Fruit fly (Drosophila melanogaster) whole organism, pupa: ENCODE results near the gene CG31343.
"Not testable (repeated sequence)": the region's sequence is repeated elsewhere in the genome, so short reads cannot be mapped to it uniquely, and the experiment has no call there.

Source experiments
- CG10348 ChIP-seq: fragments of 200-800 bp; sonication (Bioruptor generic); IDR thresholded peaks from 2 replicates; pipeline ENCODE4 v1.3.6; 2022; ENCODE audit warnings: missing biosample characterization, missing genetic modification characterization
- CG12605 ChIP-seq: fragments of 200-800 bp; sonication (Bioruptor generic); IDR thresholded peaks from 2 replicates; pipeline ENCODE4 v1.3.6; 2022; ENCODE audit warnings: missing biosample characterization, missing genetic modification characterization
- CG13204 ChIP-seq: fragments of 200-800 bp; sonication (Bioruptor generic); optimal IDR thresholded peaks from 2 replicates; lab custom pipeline; 2018; ENCODE audit warnings: missing biosample characterization, mild to moderate bottlenecking, missing genetic modification characterization, moderate library complexity
- CG14655 ChIP-seq: fragments of 200-800 bp; sonication (Bioruptor generic); optimal IDR thresholded peaks from 3 replicates; lab custom pipeline; 2017; ENCODE audit warnings: mild to moderate bottlenecking, missing biosample characterization, missing genetic modification reagents, missing genetic modification characterization
- CG15710 ChIP-seq: fragments of 200-800 bp; sonication (Bioruptor generic); optimal IDR thresholded peaks from 2 replicates; lab custom pipeline; 2018; ENCODE audit warnings: missing biosample characterization, mild to moderate bottlenecking, missing genetic modification characterization, moderate library complexity
- CG17806 ChIP-seq: fragments of 200-800 bp; sonication (Bioruptor generic); optimal IDR thresholded peaks from 2 replicates; lab custom pipeline; 2018; ENCODE audit warnings: missing biosample characterization, mild to moderate bottlenecking, missing genetic modification characterization, moderate library complexity
- CG32121 ChIP-seq: fragments of 200-800 bp; sonication (Bioruptor generic); IDR thresholded peaks from 2 replicates; pipeline ENCODE4 v1.3.6; 2022; ENCODE audit warnings: missing biosample characterization, missing genetic modification characterization
- CG34367 ChIP-seq: fragments of 200-800 bp; sonication (Bioruptor generic); optimal IDR thresholded peaks from 2 replicates; lab custom pipeline; 2018; ENCODE audit warnings: missing biosample characterization, mild to moderate bottlenecking, missing genetic modification characterization
- CG4496 ChIP-seq: fragments of 200-800 bp; sonication (Bioruptor generic); IDR thresholded peaks from 3 replicates; pipeline ENCODE4 v1.3.6; 2022; ENCODE audit warnings: missing biosample characterization, missing genetic modification characterization
- CG8159 ChIP-seq: fragments of 200-800 bp; sonication (Bioruptor generic); optimal IDR thresholded peaks from 3 replicates; lab custom pipeline; 2018; ENCODE audit warnings: missing biosample characterization, mild to moderate bottlenecking, missing genetic modification characterization, moderate library complexity
- CG8301 ChIP-seq: fragments of 200-800 bp; sonication (Bioruptor generic); optimal IDR thresholded peaks from 2 replicates; lab custom pipeline; 2018; ENCODE audit warnings: missing biosample characterization, mild to moderate bottlenecking, missing genetic modification characterization
- CG9948 ChIP-seq: fragments of 200-800 bp; sonication (Bioruptor generic); optimal IDR thresholded peaks from 2 replicates; lab custom pipeline; 2018; ENCODE audit warnings: missing biosample characterization, mild to moderate bottlenecking, missing genetic modification characterization, moderate library complexity
- D1 ChIP-seq: fragments of 200-800 bp; sonication (Bioruptor generic); optimal IDR thresholded peaks from 2 replicates; lab custom pipeline; 2018; ENCODE audit warnings: missing biosample characterization, mild to moderate bottlenecking, missing genetic modification characterization, moderate library complexity
- EcR ChIP-seq: fragments of 200-800 bp; sonication (Bioruptor generic); optimal IDR thresholded peaks from 3 replicates; lab custom pipeline; 2019; ENCODE audit warnings: missing biosample characterization, missing genetic modification characterization, mild to moderate bottlenecking, moderate library complexity, missing genetic modification reagents
- Ets98B ChIP-seq: fragments of 200-800 bp; sonication (Bioruptor generic); IDR thresholded peaks from 2 replicates; pipeline ENCODE4 v1.3.6; 2022; ENCODE audit warnings: missing biosample characterization, missing genetic modification characterization
- Pif1A ChIP-seq: fragments of 200-800 bp; sonication (Bioruptor generic); optimal IDR thresholded peaks from 3 replicates; lab custom pipeline; 2016; ENCODE audit warnings: missing biosample characterization, missing genetic modification characterization
- Pif1B ChIP-seq: fragments of 200-800 bp; sonication (Bioruptor generic); optimal IDR thresholded peaks from 3 replicates; lab custom pipeline; 2016; ENCODE audit warnings: missing biosample characterization, missing genetic modification characterization
- Snoo ChIP-seq: fragments of 200-800 bp; sonication (Bioruptor generic); optimal IDR thresholded peaks from 3 replicates; lab custom pipeline; 2017; ENCODE audit warnings: missing biosample characterization, mild to moderate bottlenecking, missing genetic modification characterization, inconsistent platforms
- fd96Ca ChIP-seq: fragments of 200-800 bp; sonication (Bioruptor generic); IDR thresholded peaks from 3 replicates; pipeline ENCODE4 v1.3.6; 2022; ENCODE audit warnings: missing biosample characterization, missing genetic modification characterization
- gl ChIP-seq: fragments of 200-800 bp; sonication (Bioruptor generic); optimal IDR thresholded peaks from 2 replicates; lab custom pipeline; 2018; ENCODE audit warnings: missing biosample characterization, mild to moderate bottlenecking, missing genetic modification characterization
- rn ChIP-seq: fragments of 200-800 bp; sonication (Bioruptor generic); IDR thresholded peaks from 2 replicates; pipeline ENCODE4 v1.3.6; 2022; ENCODE audit warnings: missing biosample characterization, missing genetic modification characterization

The CG31343 gene

DNA sequence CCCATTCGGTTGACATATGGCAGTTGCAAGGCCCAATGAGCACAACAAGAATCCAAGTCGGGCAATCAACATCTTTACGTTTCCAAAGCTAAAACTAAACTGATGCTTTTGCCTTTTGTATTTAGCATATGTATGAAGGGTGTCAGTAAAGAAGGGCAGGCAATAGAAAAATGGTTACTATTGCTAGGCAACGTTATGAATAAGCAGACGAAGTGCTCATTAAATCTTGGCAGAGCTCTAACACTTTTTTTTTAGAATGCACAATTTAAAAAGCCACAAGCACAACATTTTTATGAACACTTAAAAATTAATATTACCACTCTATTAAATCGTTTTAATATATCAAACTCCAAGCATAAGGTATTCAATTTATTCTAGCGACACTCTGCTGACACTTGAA is 8.9 kb upstream of the CG31343 start, which contains the start of gene Sfp93F:
Gene Sfp93F, minus strand, starts transcription at position 101 of the 400 bp plus-strand sequence.
- not testable (repeated sequence) for TF ChIP-seq CG8159 (tag; lab: Kevin White, UChicago); fd96Ca; Pif1A (GFP tag; lab: Kevin White, UChicago)

dm6 chr3R:21736749-21737148 is 8.3 kb upstream of the CG31343 start, which contains the start of gene CG42869:
TSS of gene CG42869 (minus strand) at chr3R:21736849.
- TF ChIP-seq EcR (GFP tag; lab: Kevin White, UChicago) = no peak
- no peak for TF ChIP-seq CG17806 (tag; lab: Kevin White, UChicago)
- no peak for TF ChIP-seq CG4496
- TF ChIP-seq CG14655 = no peak
- TF ChIP-seq CG32121 (GFP tag; lab: Robert Waterston, UW) = no peak
- no peak for TF ChIP-seq rn
- TF ChIP-seq Pif1A (GFP tag; lab: Kevin White, UChicago) = no peak
- no peak for TF ChIP-seq Pif1B (GFP tag; lab: Kevin White, UChicago)
- no peak for TF ChIP-seq gl (tag; lab: Kevin White, UChicago)
- TF ChIP-seq CG10348 (GFP tag; lab: Robert Waterston, UW) = no peak

dm6 chr3R:21737264-21737663 is 7.8 kb upstream of the CG31343 start, which contains the start of gene CG42870:
TSS of gene CG42870 (minus strand) at chr3R:21737364.
- TF ChIP-seq D1 = no peak
- no peak for TF ChIP-seq gl (tag; lab: Kevin White, UChicago)
- no peak for TF ChIP-seq CG8159 (tag; lab: Kevin White, UChicago)
- TF ChIP-seq rn = no peak
- no peak for TF ChIP-seq CG15710 (tag; lab: Kevin White, UChicago)
- no peak for TF ChIP-seq CG32121 (GFP tag; lab: Robert Waterston, UW)
- no peak for TF ChIP-seq CG9948 (tag; lab: Kevin White, UChicago)
- no peak for TF ChIP-seq Ets98B

- no peak for TF ChIP-seq CG15710 (tag; lab: Kevin White, UChicago)
- no peak for TF ChIP-seq CG13204 (GFP tag; lab: Kevin White, UChicago)
Measured at dm6 chr3R:21739010-21739409, 6.1 kb upstream of the CG31343 start, which contains the start of gene CG34034. TSS of gene CG34034 (minus strand) at chr3R:21739110.

DNA sequence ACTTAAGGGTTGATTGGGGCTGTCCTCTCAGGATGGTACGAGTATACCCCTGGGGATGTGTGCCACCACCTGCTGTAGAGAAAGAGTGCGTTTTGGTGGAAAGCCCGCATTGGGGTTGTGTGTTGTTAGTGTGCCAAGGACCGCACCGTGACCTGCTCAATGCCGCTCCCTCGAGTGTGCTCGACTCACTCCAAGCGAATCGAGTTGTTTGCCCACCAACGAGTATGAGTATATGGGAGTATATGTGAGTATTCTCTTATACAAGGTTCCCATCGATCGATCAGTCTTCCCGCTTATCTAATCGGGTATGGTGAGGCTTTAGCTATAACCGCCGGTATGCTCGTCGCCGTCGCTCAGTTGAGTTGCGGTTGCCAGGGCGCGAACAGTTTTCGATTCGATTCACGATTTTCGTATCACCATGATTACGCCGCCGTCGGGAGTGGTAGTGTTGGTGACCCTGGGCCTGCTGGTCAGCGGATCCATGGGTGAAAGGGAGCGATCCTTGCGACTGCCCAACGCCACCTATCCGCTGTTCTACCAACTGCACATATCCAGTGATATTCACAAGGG is 5.2 kb upstream of the CG31343 start, which contains the start of gene CG5849:
Gene CG5849, plus strand, starts transcription at position 356 of the 570 bp plus-strand sequence.
- TF ChIP-seq Pif1A (GFP tag; lab: Kevin White, UChicago) = no peak
- no peak for TF ChIP-seq CG14655
- no peak for TF ChIP-seq gl (tag; lab: Kevin White, UChicago)
- TF ChIP-seq CG17806 (tag; lab: Kevin White, UChicago) = no peak
- no peak for TF ChIP-seq CG8159 (tag; lab: Kevin White, UChicago)
- TF ChIP-seq CG13204 (GFP tag; lab: Kevin White, UChicago) = no peak
- no peak for TF ChIP-seq CG4496
- no peak for TF ChIP-seq Snoo (tag; lab: Kevin White, UChicago)
- no peak for TF ChIP-seq CG32121 (GFP tag; lab: Robert Waterston, UW)
- no peak for TF ChIP-seq CG34367 (tag; lab: Kevin White, UChicago)
- TF ChIP-seq CG8301 (tag; lab: Kevin White, UChicago) = no peak
- TF ChIP-seq, all 21 proteins: peak for 0

dm6 chr3R:21740766-21741350 is 4.2 kb upstream of the CG31343 start:
- TF ChIP-seq CG15710 (tag; lab: Kevin White, UChicago) = no peak
- peak; percentile 65 for TF ChIP-seq EcR (GFP tag; lab: Kevin White, UChicago)

- TF ChIP-seq gl (tag; lab: Kevin White, UChicago) (no peak), CG12605 (GFP tag; lab: Robert Waterston, UW) (no peak), Pif1A (GFP tag; lab: Kevin White, UChicago) (no peak), Pif1B (GFP tag; lab: Kevin White, UChicago) (no peak), CG13204 (GFP tag; lab: Kevin White, UChicago) (no peak), Ets98B (no peak)
- TF ChIP-seq, all 21 proteins: peak for 0
Measured at dm6 chr3R:21745887-21746286, 821 bp downstream of the CG31343 start.
